Fruit fly (Drosophila melanogaster): ENCODE measurements around the gene CG33177.
A peak's percentile ranks its signal among the peaks of the same experiment; 100 is the strongest.

Gene CG33177

dm6 chrX:15066374-15067057, 14.7 kb upstream of the CG33177 start, which contains the start of the genes opm and dob (continued):
- TF ChIP-seq lov (optimal IDR thresholded peaks at IDR 0.05) (no peak), lov (GFP tag; IDR thresholded peaks at IDR 0.05) (no peak), CG30431 (GFP tag; optimal IDR thresholded peaks at IDR 0.05) (no peak), kah (GFP tag; optimal IDR thresholded peaks at IDR 0.05) (no peak), Jarid2 (GFP tag; optimal IDR thresholded peaks at IDR 0.05) (no peak), CG9609 (GFP tag; optimal IDR thresholded peaks at IDR 0.05) (no peak), wek (GFP tag; optimal IDR thresholded peaks at IDR 0.05) (no peak), Oli (tag; optimal IDR thresholded peaks at IDR 0.05) (no peak), stc (GFP tag; IDR thresholded peaks at IDR 0.05) (no peak), CG8765 (GFP tag; IDR thresholded peaks at IDR 0.05) (no peak), CG4404 (GFP tag; IDR thresholded peaks at IDR 0.05) (no peak), az2 (GFP tag; optimal IDR thresholded peaks at IDR 0.05) (no peak), chinmo (GFP tag; IDR thresholded peaks at IDR 0.05; ENCODE audit: partially characterized antibody) (no peak), CG42726 (GFP tag; IDR thresholded peaks at IDR 0.05; ENCODE audit: partially characterized antibody) (no peak), jing (GFP tag; optimal IDR thresholded peaks at IDR 0.05) (no peak), GATAe (GFP tag; conservative IDR thresholded peaks at IDR 0.05) (no peak), CG30403 (GFP tag; optimal IDR thresholded peaks at IDR 0.05) (peak; percentile 46), TFAM (GFP tag; optimal IDR thresholded peaks at IDR 0.05) (no peak), CG4282 (GFP tag; optimal IDR thresholded peaks at IDR 0.05) (no peak), bcd (GFP tag; optimal IDR thresholded peaks at IDR 0.05) (no peak), ato (GFP tag; IDR thresholded peaks at IDR 0.05; ENCODE audit: partially characterized antibody) (no peak), Hey (tag; optimal IDR thresholded peaks at IDR 0.05) (no peak), CG12071 (GFP tag; optimal IDR thresholded peaks at IDR 0.05) (no peak), CG7786 (GFP tag; optimal IDR thresholded peaks at IDR 0.05) (no peak), CG5180 (GFP tag; optimal IDR thresholded peaks at IDR 0.05) (no peak), pnt (GFP tag; optimal IDR thresholded peaks at IDR 0.05) (no peak), inv (GFP tag; IDR thresholded peaks at IDR 0.05; ENCODE audit: partially characterized antibody) (no peak), Drgx (GFP tag; IDR thresholded peaks at IDR 0.05) (no peak), dysf (GFP tag; IDR thresholded peaks at IDR 0.05) (no peak), sens-2 (GFP tag; IDR thresholded peaks at IDR 0.05) (no peak), Eip74EF (GFP tag; optimal IDR thresholded peaks at IDR 0.05) (no peak), CG8089 (GFP tag; optimal IDR thresholded peaks at IDR 0.05) (no peak), CG3281 (GFP tag; optimal IDR thresholded peaks at IDR 0.05) (no peak), CG13287 (GFP tag; IDR thresholded peaks at IDR 0.05; ENCODE audit: partially characterized antibody) (no peak), CG11504 (tag; optimal IDR thresholded peaks at IDR 0.05) (peak; percentile 56), tap (tag; optimal IDR thresholded peaks at IDR 0.05) (no peak), D (optimal IDR thresholded peaks at IDR 0.05) (no peak), D (GFP tag; optimal IDR thresholded peaks at IDR 0.05) (no peak), BEAF-32 (GFP tag; optimal IDR thresholded peaks at IDR 0.05) (peak; percentile 42), CG7928 (GFP tag; optimal IDR thresholded peaks at IDR 0.05) (no peak), Med (GFP tag) (peak; percentile 71), onecut (GFP tag; IDR thresholded peaks at IDR 0.05) (no peak), CG2202 (tag; optimal IDR thresholded peaks at IDR 0.05) (no peak), ci (GFP tag; IDR thresholded peaks at IDR 0.05) (no peak), CG13296 (GFP tag; optimal IDR thresholded peaks at IDR 0.05) (no peak), CG14441 (GFP tag; IDR thresholded peaks at IDR 0.05) (no peak), cwo (GFP tag; optimal IDR thresholded peaks at IDR 0.05) (no peak), CG11723 (GFP tag; optimal IDR thresholded peaks at IDR 0.05) (no peak), scrt (GFP tag; optimal IDR thresholded peaks at IDR 0.05) (no peak), stwl (tag; optimal IDR thresholded peaks at IDR 0.05) (peak; percentile 22)

All from whole organism, embryonic.